Worm (Caenorhabditis elegans) whole organism, mixed stage, embryonic: ENCODE results near the gene H38K22.7.

ENCODE experiments used
- M03D4.4 ChIP-seq: sonication (generic microtip); optimal IDR thresholded peaks from 2 replicates; lab custom pipeline; 2017; ENCODE audit warnings: mild to moderate bottlenecking, missing genetic modification characterization, missing compliant biosample characterization
- ceh-39 ChIP-seq: fragments of 150-350 bp; optimal IDR thresholded peaks from 2 replicates; lab custom pipeline; 2014; ENCODE audit warnings: missing biosample characterization, missing genetic modification characterization
- ceh-83 ChIP-seq: fragments of 200-800 bp; sonication (Bioruptor generic); optimal IDR thresholded peaks from 2 replicates; lab custom pipeline; 2018; ENCODE audit warnings: mild to moderate bottlenecking, missing genetic modification characterization, missing compliant biosample characterization
- ces-1 ChIP-seq: fragments of 150-350 bp; optimal IDR thresholded peaks from 2 replicates; lab custom pipeline; 2014; ENCODE audit warnings: missing biosample characterization, missing genetic modification reagents, missing genetic modification characterization
- cnd-1 ChIP-seq: fragments of 200-800 bp; sonication (Bioruptor generic); optimal IDR thresholded peaks from 2 replicates; lab custom pipeline; 2018; ENCODE audit warnings: mild to moderate bottlenecking, missing genetic modification characterization, missing compliant biosample characterization
- drap-1 ChIP-seq: fragments of 200-800 bp; sonication (Bioruptor generic); optimal IDR thresholded peaks from 3 replicates; lab custom pipeline; 2018; ENCODE audit warnings: mild to moderate bottlenecking, missing genetic modification characterization, missing compliant biosample characterization
- elt-1 ChIP-seq: sonication (generic microtip); optimal IDR thresholded peaks from 2 replicates; lab custom pipeline; 2017; ENCODE audit warnings: missing genetic modification characterization, mild to moderate bottlenecking, missing compliant biosample characterization, antibody characterized with exemption, moderate library complexity, borderline replicate concordance; ENCODE audit not compliant: insufficient read depth
- elt-3 ChIP-seq: fragments of 150-350 bp; optimal IDR thresholded peaks from 2 replicates; lab custom pipeline; 2014; ENCODE audit warnings: missing biosample characterization, missing genetic modification characterization
- flh-1 ChIP-seq: fragments of 200-800 bp; sonication (Bioruptor generic); optimal IDR thresholded peaks from 2 replicates; lab custom pipeline; 2018; ENCODE audit warnings: mild to moderate bottlenecking, missing genetic modification characterization, moderate library complexity, missing compliant biosample characterization
- ham-2 ChIP-seq: fragments of 200-800 bp; sonication (Bioruptor generic); optimal IDR thresholded peaks from 2 replicates; lab custom pipeline; 2018; ENCODE audit warnings: mild to moderate bottlenecking, missing genetic modification characterization, missing compliant biosample characterization
- hlh-1 ChIP-seq: fragments of 150-350 bp; optimal IDR thresholded peaks from 2 replicates; lab custom pipeline; 2014; ENCODE audit warnings: missing biosample characterization, missing genetic modification reagents, missing genetic modification characterization
- lin-32 ChIP-seq: fragments of 200-800 bp; sonication (Bioruptor generic); optimal IDR thresholded peaks from 2 replicates; lab custom pipeline; 2018; ENCODE audit warnings: mild to moderate bottlenecking, missing genetic modification characterization, missing compliant biosample characterization
- lsy-2 ChIP-seq: fragments of 150-350 bp; optimal IDR thresholded peaks from 2 replicates; lab custom pipeline; 2014; ENCODE audit warnings: missing biosample characterization, missing genetic modification characterization
- mab-5 ChIP-seq: fragments of 150-350 bp; optimal IDR thresholded peaks from 2 replicates; lab custom pipeline; 2014; ENCODE audit warnings: missing biosample characterization, missing genetic modification characterization
- mep-1 ChIP-seq: fragments of 150-350 bp; optimal IDR thresholded peaks from 2 replicates; lab custom pipeline; 2017; ENCODE audit warnings: missing biosample characterization, missing genetic modification reagents, missing genetic modification characterization, inconsistent platforms
- mls-2 ChIP-seq: sonication (generic microtip); optimal IDR thresholded peaks from 2 replicates; lab custom pipeline; 2016; ENCODE audit warnings: mild to moderate bottlenecking, missing genetic modification characterization, moderate library complexity, missing compliant biosample characterization
- nhr-12 ChIP-seq: fragments of 150-350 bp; optimal IDR thresholded peaks from 2 replicates; lab custom pipeline; 2014; ENCODE audit warnings: missing biosample characterization, missing genetic modification characterization
- nhr-2 ChIP-seq: fragments of 150-350 bp; optimal IDR thresholded peaks from 2 replicates; lab custom pipeline; 2014; ENCODE audit warnings: missing biosample characterization, missing genetic modification characterization
- nhr-237 ChIP-seq: fragments of 150-350 bp; optimal IDR thresholded peaks from 2 replicates; lab custom pipeline; 2014; ENCODE audit warnings: missing biosample characterization, missing genetic modification characterization
- nhr-28 ChIP-seq: fragments of 150-350 bp; optimal IDR thresholded peaks from 2 replicates; lab custom pipeline; 2014; ENCODE audit warnings: missing biosample characterization, missing genetic modification characterization
- nhr-76 ChIP-seq: sonication (generic microtip); optimal IDR thresholded peaks from 2 replicates; lab custom pipeline; 2017; ENCODE audit warnings: missing biosample characterization, missing genetic modification characterization
- pha-4 ChIP-seq: fragments of 150-350 bp; optimal IDR thresholded peaks from 2 replicates; lab custom pipeline; 2018; ENCODE audit warnings: missing biosample characterization, missing genetic modification reagents, missing genetic modification characterization
- sem-2 ChIP-seq: fragments of 200-800 bp; sonication (Bioruptor generic); optimal IDR thresholded peaks from 2 replicates; lab custom pipeline; 2018; ENCODE audit warnings: mild to moderate bottlenecking, missing genetic modification characterization, missing compliant biosample characterization
- snpc-4 ChIP-seq: fragments of 150-350 bp; optimal IDR thresholded peaks from 2 replicates; lab custom pipeline; 2014; ENCODE audit warnings: missing biosample characterization, missing genetic modification characterization
- sptf-1 ChIP-seq: sonication (generic microtip); optimal IDR thresholded peaks from 2 replicates; lab custom pipeline; 2017; ENCODE audit warnings: mild to moderate bottlenecking, missing genetic modification characterization, moderate library complexity, missing compliant biosample characterization
- unc-62 ChIP-seq: fragments of 150-350 bp; optimal IDR thresholded peaks from 2 replicates; lab custom pipeline; 2014; ENCODE audit warnings: missing biosample characterization, missing genetic modification reagents, missing genetic modification characterization
- zip-8 ChIP-seq: fragments of 150-350 bp; optimal IDR thresholded peaks from 2 replicates; lab custom pipeline; 2014; ENCODE audit warnings: missing biosample characterization, missing genetic modification characterization
- ztf-11 ChIP-seq: fragments of 150-350 bp; optimal IDR thresholded peaks from 2 replicates; lab custom pipeline; 2014; ENCODE audit warnings: missing biosample characterization, missing genetic modification characterization

H38K22.7 gene

DNA sequence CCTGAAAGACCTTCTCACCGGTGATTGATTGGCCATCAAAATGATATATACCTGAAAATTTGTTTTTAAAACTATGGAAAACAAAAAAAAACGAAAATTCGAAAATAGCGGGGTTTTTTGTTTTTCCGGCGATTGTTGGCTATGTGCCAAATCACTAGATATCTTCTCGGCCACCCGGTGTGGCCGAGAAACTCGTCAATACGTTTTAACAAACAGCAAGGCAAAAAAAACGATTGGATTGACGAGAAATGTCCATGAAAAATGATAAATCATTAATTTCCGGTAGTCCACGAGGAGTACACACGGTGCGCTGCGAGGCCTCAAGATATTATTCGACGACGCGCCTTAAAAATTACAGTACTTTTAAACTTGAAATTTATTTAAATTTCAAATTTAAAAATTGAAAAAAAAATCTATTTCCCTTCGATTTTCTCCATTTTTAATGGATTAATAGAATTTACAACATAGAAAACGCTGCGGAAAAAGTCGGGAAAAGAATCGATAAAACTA, 20.5 kb upstream of the H38K22.7 start, which contains the start of gene R10E4.11:
TSS of gene R10E4.11 (minus strand) at position 51 of the 510 bp plus-strand sequence.
- TF ChIP-seq hlh-1 (tag; lab: Kevin White, UChicago) = no peak
- peak; percentile 13 for TF ChIP-seq ceh-39 (tag; lab: Kevin White, UChicago)

DNA sequence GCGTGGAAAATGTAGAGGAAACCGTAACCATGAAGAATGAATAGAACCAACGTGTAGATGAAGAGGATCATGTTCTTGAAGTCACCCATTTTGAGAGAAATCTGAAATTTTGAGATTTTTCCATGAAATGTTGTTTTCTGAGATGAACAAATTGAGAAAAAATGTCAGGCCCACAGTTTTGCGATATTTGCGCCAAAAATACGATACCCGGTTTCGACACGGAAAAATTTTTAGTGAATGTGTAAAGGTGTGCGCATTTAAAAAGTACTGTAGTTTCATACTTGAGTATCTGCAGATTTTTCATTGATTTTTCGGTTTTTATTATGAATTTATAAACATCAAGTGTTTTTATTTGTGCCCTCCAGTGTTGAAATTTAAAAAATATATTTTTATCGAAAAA, 19.2 kb upstream of the H38K22.7 start, which contains the start of gene R10E4.9:
TSS of gene R10E4.9 (minus strand) at position 101 of the 400 bp plus-strand sequence.
- TF ChIP-seq ztf-11 = no peak

DNA sequence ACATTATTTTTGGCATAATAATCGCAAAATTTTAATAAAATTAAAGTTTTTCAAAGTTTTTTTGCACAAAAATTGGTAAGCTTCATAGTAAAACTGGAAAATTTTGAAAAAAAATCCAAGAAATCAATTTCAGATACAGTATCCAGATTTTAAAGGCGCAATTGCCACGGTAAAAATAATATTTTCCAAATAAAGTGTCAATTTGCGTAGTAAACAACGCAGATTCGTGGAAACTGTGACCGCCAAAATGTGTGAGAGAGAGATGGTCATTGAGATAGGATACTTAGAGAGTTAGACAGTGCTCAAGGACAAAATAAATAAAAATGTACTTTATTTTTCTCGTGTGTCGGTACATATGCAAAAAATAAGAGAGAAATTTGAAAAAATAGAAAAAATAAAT, 18.7 kb upstream of the H38K22.7 start:
- TF ChIP-seq drap-1 (GFP tag; lab: Kevin White, UChicago) (no peak), nhr-28 (tag; lab: Kevin White, UChicago) (no peak), lin-32 (GFP tag; lab: Kevin White, UChicago) (no peak), elt-1 (tag; lab: Kevin White, UChicago) (no peak), zip-8 (tag; lab: Kevin White, UChicago) (no peak), sptf-1 (no peak), elt-3 (tag; lab: Kevin White, UChicago) (no peak), nhr-12 (tag; lab: Kevin White, UChicago) (no peak), M03D4.4 (tag; lab: Kevin White, UChicago) (no peak), flh-1 (no peak), unc-62 (GFP tag; lab: Kevin White, UChicago) (no peak), pha-4 (tag; lab: Kevin White, UChicago) (no peak)

DNA sequence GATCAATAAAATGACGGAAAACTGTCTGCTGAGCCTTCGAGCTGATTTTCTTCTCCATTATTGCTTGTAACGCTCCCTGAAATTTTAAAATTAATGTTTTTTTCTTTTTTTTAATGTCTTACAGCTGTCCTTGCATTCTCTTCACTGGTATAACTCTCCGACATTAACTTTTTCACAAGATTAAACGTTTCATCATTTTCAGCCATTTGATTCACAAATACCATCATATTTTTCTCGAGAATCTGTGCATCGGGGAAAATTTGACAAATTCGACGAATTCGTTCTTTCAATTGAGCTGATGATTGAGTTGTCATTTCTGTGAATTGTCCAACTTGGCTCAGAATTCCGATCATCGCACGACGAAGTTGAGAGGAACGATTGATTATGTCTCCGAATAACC, 12.2 kb upstream of the H38K22.7 start:
- TF ChIP-seq drap-1 (GFP tag; lab: Kevin White, UChicago) (no peak), ceh-83 (GFP tag; lab: Kevin White, UChicago) (no peak), ztf-11 (no peak), cnd-1 (tag; lab: Kevin White, UChicago) (no peak), snpc-4 (tag; lab: Kevin White, UChicago) (no peak), elt-1 (tag; lab: Kevin White, UChicago) (no peak), pha-4 (tag; lab: Kevin White, UChicago) (no peak), hlh-1 (tag; lab: Kevin White, UChicago) (no peak), ham-2 (GFP tag; lab: Kevin White, UChicago) (no peak)

DNA sequence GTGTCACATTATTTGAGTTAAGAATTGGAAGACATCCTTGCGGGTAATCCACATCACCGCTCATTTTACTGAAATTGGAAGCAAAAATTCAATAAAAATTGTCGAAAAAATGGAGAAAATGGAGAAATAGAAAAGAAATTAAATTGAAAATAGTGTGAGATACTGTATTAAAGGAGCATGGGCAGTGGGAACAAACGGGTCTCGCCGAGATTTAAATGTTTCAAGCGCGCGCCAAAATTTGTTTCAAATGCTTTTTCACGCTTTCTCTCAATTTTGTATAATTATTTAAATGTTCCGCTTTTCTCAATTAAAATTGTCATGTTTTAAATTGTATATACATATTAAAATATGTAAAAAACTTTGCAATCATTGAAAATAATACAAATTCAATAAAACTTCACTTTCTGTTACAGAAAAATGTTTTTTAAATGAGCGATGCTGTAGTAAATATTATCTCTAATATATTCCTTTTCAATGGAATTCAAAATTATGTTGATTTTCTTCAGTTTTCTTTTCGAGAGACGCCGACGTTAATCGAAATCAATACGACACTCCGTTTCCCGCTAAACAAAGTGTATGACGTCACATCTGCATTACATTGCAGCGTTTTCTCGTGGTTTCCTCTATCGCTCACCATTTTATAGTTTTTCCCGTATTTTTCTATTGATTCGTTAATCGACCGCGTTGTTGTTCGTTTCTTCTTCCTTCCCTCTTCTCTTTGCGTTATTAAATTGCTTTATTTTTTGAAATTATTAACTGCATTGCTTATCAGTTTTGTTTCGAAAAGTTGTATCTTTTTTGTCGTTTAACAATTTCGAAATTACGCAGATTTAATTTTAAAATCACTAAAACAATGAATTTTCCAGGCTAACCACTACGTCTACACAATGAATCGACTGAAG, 8.2 kb upstream of the H38K22.7 start, which contains the start of the genes evl-14 and dcn-1:
TSS of gene evl-14 (minus strand) at position 68 of the 902 bp plus-strand sequence.
TSS of gene dcn-1 (plus strand) at position 852 of the 902 bp plus-strand sequence.
- TF ChIP-seq sem-2 = no peak
- no peak for TF ChIP-seq mls-2 (tag; lab: Kevin White, UChicago)
- TF ChIP-seq elt-1 (tag; lab: Kevin White, UChicago) = no peak
- peak; percentile 76 for TF ChIP-seq ceh-39 (tag; lab: Kevin White, UChicago)
- TF ChIP-seq nhr-2 (tag; lab: Kevin White, UChicago) = no peak
- TF ChIP-seq flh-1 = no peak
- peak; percentile 68 for TF ChIP-seq lsy-2 (tag; lab: Kevin White, UChicago)
- TF ChIP-seq pha-4 (tag; lab: Kevin White, UChicago) = peak; percentile 59
- TF ChIP-seq snpc-4 (tag; lab: Kevin White, UChicago) = no peak
- no peak for TF ChIP-seq nhr-76 (tag; lab: Kevin White, UChicago)
- TF ChIP-seq hlh-1 (tag; lab: Kevin White, UChicago) = peak; percentile 34
- peak; percentile 59 for TF ChIP-seq ces-1 (GFP tag; lab: Kevin White, UChicago)
- TF ChIP-seq lin-32 (GFP tag; lab: Kevin White, UChicago) = no peak
- no peak for TF ChIP-seq mab-5 (tag; lab: Kevin White, UChicago)
- peak; percentile 39 for TF ChIP-seq mep-1 (tag; lab: Kevin White, UChicago)
- peak; percentile 74 for TF ChIP-seq nhr-237
- peak; percentile 67 for TF ChIP-seq zip-8 (tag; lab: Kevin White, UChicago)
